Worm (Caenorhabditis elegans) whole organism, midembryonic: Measurements from ENCODE around the gene ung-1.

Experiments
- T22C8.4 ChIP-seq: fragments of 200-800 bp; sonication (Bioruptor generic); IDR thresholded peaks from 2 replicates; pipeline ENCODE4 v1.3.6; 2022; ENCODE audit warnings: missing genetic modification characterization, missing compliant biosample characterization
- cog-1 ChIP-seq: sonication (generic microtip); optimal IDR thresholded peaks from 2 replicates; lab custom pipeline; 2016; ENCODE audit warnings: missing genetic modification characterization, missing compliant biosample characterization
- flt-1 ChIP-seq: fragments of 200-800 bp; sonication (Bioruptor generic); IDR thresholded peaks from 2 replicates; pipeline ENCODE4 v1.3.6; 2022; ENCODE audit warnings: missing genetic modification characterization, missing compliant biosample characterization
- klf-2 ChIP-seq: fragments of 200-800 bp; sonication (Bioruptor generic); conservative IDR thresholded peaks from 2 replicates; pipeline ENCODE4 v1.3.6; 2022; ENCODE audit warnings: missing genetic modification reagents, missing genetic modification characterization, missing compliant biosample characterization
- med-1 ChIP-seq: sonication (generic microtip); optimal IDR thresholded peaks from 2 replicates; lab custom pipeline; 2017; ENCODE audit warnings: missing genetic modification characterization, mild to moderate bottlenecking, missing compliant biosample characterization, antibody characterized with exemption, missing genetic modification reagents; ENCODE audit not compliant: insufficient read depth
- ref-1 ChIP-seq: fragments of 200-800 bp; sonication (Bioruptor generic); conservative IDR thresholded peaks from 2 replicates; pipeline ENCODE4 v1.3.6; 2022; ENCODE audit warnings: missing genetic modification reagents, missing genetic modification characterization, missing compliant biosample characterization
- tab-1 ChIP-seq: fragments of 200-800 bp; sonication (Bioruptor generic); IDR thresholded peaks from 2 replicates; pipeline ENCODE4 v1.3.6; 2022; ENCODE audit warnings: missing genetic modification characterization, missing compliant biosample characterization
- ztf-23 ChIP-seq: fragments of 200-800 bp; sonication (Bioruptor generic); IDR thresholded peaks from 2 replicates; pipeline ENCODE4 v1.3.6; 2022; ENCODE audit warnings: missing genetic modification reagents, missing genetic modification characterization, missing compliant biosample characterization
- ztf-29 ChIP-seq: fragments of 200-800 bp; sonication (Bioruptor generic); IDR thresholded peaks from 2 replicates; pipeline ENCODE4 v1.3.6; 2022; ENCODE audit warnings: missing genetic modification reagents, missing genetic modification characterization, missing compliant biosample characterization

The ung-1 gene

ce11 chrIII:11982474-11982873 lies 8.6 kb upstream of the ung-1 start:
- TF ChIP-seq med-1 (GFP tag; lab: Kevin White, UChicago) (no peak), ztf-29 (GFP tag; lab: Robert Waterston, UW) (no peak), cog-1 (tag; lab: Kevin White, UChicago) (no peak)

ce11 chrIII:11981539-11981938 lies 7.6 kb upstream of the ung-1 start:
- no peak for TF ChIP-seq med-1 (GFP tag; lab: Kevin White, UChicago)
- TF ChIP-seq klf-2: no peak
- no peak for TF ChIP-seq flt-1 (GFP tag; lab: Robert Waterston, UW)
- TF ChIP-seq cog-1 (tag; lab: Kevin White, UChicago): no peak
- TF ChIP-seq tab-1 (GFP tag; lab: Robert Waterston, UW): no peak
- TF ChIP-seq ztf-23 (GFP tag; lab: Robert Waterston, UW): no peak
- TF ChIP-seq T22C8.4 (GFP tag; lab: Robert Waterston, UW): no peak
- TF ChIP-seq ztf-29 (GFP tag; lab: Robert Waterston, UW): no peak
- no peak for TF ChIP-seq ref-1 (GFP tag; lab: Robert Waterston, UW)

- TF ChIP-seq cog-1 (tag; lab: Kevin White, UChicago) (no peak), T22C8.4 (GFP tag; lab: Robert Waterston, UW) (no peak), flt-1 (GFP tag; lab: Robert Waterston, UW) (no peak), ref-1 (GFP tag; lab: Robert Waterston, UW) (no peak), tab-1 (GFP tag; lab: Robert Waterston, UW) (no peak), klf-2 (no peak), med-1 (GFP tag; lab: Kevin White, UChicago) (no peak), ztf-23 (GFP tag; lab: Robert Waterston, UW) (no peak), ztf-29 (GFP tag; lab: Robert Waterston, UW) (no peak)
These were observed 6.8 kb upstream of the ung-1 start for ce11 chrIII:11980743-11981142.

ce11 chrIII:11978742-11979141 lies 4.8 kb upstream of the ung-1 start, which contains the start of gene Y56A3A.30:
TSS of gene Y56A3A.30 (minus strand) at chrIII:11979065.
- TF ChIP-seq flt-1 (GFP tag; lab: Robert Waterston, UW) (no peak), T22C8.4 (GFP tag; lab: Robert Waterston, UW) (no peak), tab-1 (GFP tag; lab: Robert Waterston, UW) (no peak), ztf-29 (GFP tag; lab: Robert Waterston, UW) (no peak), ref-1 (GFP tag; lab: Robert Waterston, UW) (no peak), cog-1 (tag; lab: Kevin White, UChicago) (no peak), med-1 (GFP tag; lab: Kevin White, UChicago) (no peak), ztf-23 (GFP tag; lab: Robert Waterston, UW) (no peak), klf-2 (no peak)

- TF ChIP-seq ztf-29 (GFP tag; lab: Robert Waterston, UW): no peak
- TF ChIP-seq tab-1 (GFP tag; lab: Robert Waterston, UW): no peak
- no peak for TF ChIP-seq cog-1 (tag; lab: Kevin White, UChicago)
- no peak for TF ChIP-seq ztf-23 (GFP tag; lab: Robert Waterston, UW)
- TF ChIP-seq flt-1 (GFP tag; lab: Robert Waterston, UW): no peak
- no peak for TF ChIP-seq T22C8.4 (GFP tag; lab: Robert Waterston, UW)
- TF ChIP-seq ref-1 (GFP tag; lab: Robert Waterston, UW): no peak
- no peak for TF ChIP-seq med-1 (GFP tag; lab: Kevin White, UChicago)
- no peak for TF ChIP-seq klf-2
These were observed 518 bp upstream of the ung-1 start, which contains the start of gene Y56A3A.31 for ce11 chrIII:11974414-11974813. TSS of gene Y56A3A.31 (plus strand) at chrIII:11974477.

ce11 chrIII:11971342-11971741 lies 2.6 kb downstream of the ung-1 start, which contains the start of gene Y56A3A.28:
TSS of gene Y56A3A.28 (minus strand) at chrIII:11971374.
- TF ChIP-seq T22C8.4 (GFP tag; lab: Robert Waterston, UW) (0 out of 2 replicates have a peak, but pooled peaks have one; percentile 36), klf-2 (no peak)

- 0 out of 2 replicates have a peak, but pooled peaks have one; percentile 28 for TF ChIP-seq klf-2
These were observed 6.8 kb downstream of the ung-1 start for ce11 chrIII:11967049-11967448.

ce11 chrIII:11960080-11960479 lies 13.8 kb downstream of the ung-1 start, which contains the start of gene top-3:
TSS of gene top-3 (minus strand) at chrIII:11960180.
- TF ChIP-seq flt-1 (GFP tag; lab: Robert Waterston, UW) (no peak), ref-1 (GFP tag; lab: Robert Waterston, UW) (no peak), ztf-23 (GFP tag; lab: Robert Waterston, UW) (no peak), klf-2 (no peak)

ce11 chrIII:11954150-11954549 lies 19.7 kb downstream of the ung-1 start:
- TF ChIP-seq cog-1 (tag; lab: Kevin White, UChicago) (no peak), tab-1 (GFP tag; lab: Robert Waterston, UW) (no peak), flt-1 (GFP tag; lab: Robert Waterston, UW) (no peak), med-1 (GFP tag; lab: Kevin White, UChicago) (no peak), ztf-29 (GFP tag; lab: Robert Waterston, UW) (no peak), T22C8.4 (GFP tag; lab: Robert Waterston, UW) (no peak), klf-2 (no peak), ztf-23 (GFP tag; lab: Robert Waterston, UW) (no peak)

- TF ChIP-seq klf-2: no peak
- no peak for TF ChIP-seq ztf-23 (GFP tag; lab: Robert Waterston, UW)
- peak; percentile 36; the same call in 1 of the 2 replicates for TF ChIP-seq T22C8.4 (GFP tag; lab: Robert Waterston, UW)
These were observed 22.8 kb downstream of the ung-1 start for ce11 chrIII:11951111-11951510.
